Worm (Caenorhabditis elegans) whole organism, L3 larva: Measurements from ENCODE around the gene ttm-2.

ENCODE experiments used
- daf-12 ChIP-seq: fragments of 150-350 bp; optimal IDR thresholded peaks from 2 replicates; lab custom pipeline; 2014; ENCODE audit warnings: missing biosample characterization, missing genetic modification reagents, missing genetic modification characterization
- nhr-28 ChIP-seq: fragments of 150-350 bp; optimal IDR thresholded peaks from 2 replicates; lab custom pipeline; 2014; ENCODE audit warnings: missing biosample characterization, missing genetic modification characterization
- skn-1 ChIP-seq: fragments of 150-350 bp; optimal IDR thresholded peaks from 2 replicates; lab custom pipeline; 2014; ENCODE audit warnings: missing biosample characterization, missing genetic modification characterization

- TF ChIP-seq daf-12 (tag; lab: Kevin White, UChicago) (no peak), nhr-28 (tag; lab: Kevin White, UChicago) (no peak), skn-1 (tag; lab: Kevin White, UChicago) (no peak)
These were observed 29.3 kb upstream of the ttm-2 start, which contains the start of gene C33F10.4 for ce11 chrII:4795461-4795860.
